Worm (Caenorhabditis elegans) whole organism, L4/young adult: ENCODE data around the gene srh-304.

Source experiments
- W03F9.2 ChIP-seq: fragments of 150-350 bp; optimal IDR thresholded peaks from 2 replicates; lab custom pipeline; 2014; ENCODE audit warnings: missing biosample characterization, missing genetic modification characterization
- dao-5 ChIP-seq: sonication (generic microtip); optimal IDR thresholded peaks from 2 replicates; lab custom pipeline; 2016; ENCODE audit warnings: missing genotype, missing genetic modification characterization, moderate library complexity, missing compliant biosample characterization

DNA sequence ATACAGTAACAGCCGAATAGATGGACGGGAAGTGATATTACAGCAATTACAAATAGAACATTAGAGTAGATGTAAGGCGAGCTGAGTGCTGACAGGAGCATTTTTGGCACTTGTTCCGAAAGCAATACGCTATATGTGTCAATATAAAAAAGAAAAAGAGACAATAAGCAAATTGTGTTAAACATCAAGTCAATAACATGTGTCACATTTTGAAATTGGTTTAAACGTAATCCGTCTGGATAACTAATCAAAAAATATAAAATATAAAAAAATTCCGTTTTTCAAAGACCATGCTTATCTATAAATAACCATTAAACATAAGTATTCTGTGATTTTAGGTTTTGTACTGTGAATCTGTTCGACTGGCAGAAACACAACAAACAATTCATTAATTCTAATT is 32.8 kb upstream of the srh-304 start, which contains the start of gene srh-288:
- TF ChIP-seq W03F9.2, result no peak
- no peak for TF ChIP-seq dao-5 (tag; lab: Kevin White, UChicago)
